Fruit fly (Drosophila melanogaster): ENCODE data around the gene CG8852.

CG8852 gene

DNA sequence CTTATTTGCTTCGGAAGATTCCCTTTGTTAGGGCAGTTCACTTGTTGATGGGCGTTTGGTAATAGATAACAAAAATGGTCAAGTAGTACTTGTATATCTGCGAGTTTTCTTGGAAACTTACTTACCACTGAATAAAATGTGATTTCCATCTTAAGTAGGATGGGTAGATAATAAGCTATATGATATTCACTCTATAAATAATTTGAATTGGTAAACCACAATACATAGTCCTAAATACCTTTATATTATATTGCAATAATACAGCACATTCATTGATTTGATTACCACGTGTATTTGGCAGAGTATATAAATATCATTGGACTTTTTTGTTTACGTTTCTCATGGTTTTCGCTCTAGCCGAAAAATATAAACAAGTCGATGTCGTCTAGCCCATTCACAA lies 49.0 kb upstream of the CG8852 start (continued):
- TF ChIP-seq CG6175 (GFP tag; IDR thresholded peaks at IDR 0.05) = no peak
- peak; percentile 50 for TF ChIP-seq nau (GFP tag; optimal IDR thresholded peaks at IDR 0.05)
- no peak for TF ChIP-seq cad (GFP tag; optimal IDR thresholded peaks at IDR 0.05)
- TF ChIP-seq CG16813 (GFP tag; IDR thresholded peaks at IDR 0.05; ENCODE audit: partially characterized antibody) = no peak
- TF ChIP-seq Fer1 (GFP tag; optimal IDR thresholded peaks at IDR 0.05) = peak; percentile 72
- TF ChIP-seq CG10147 (GFP tag; optimal IDR thresholded peaks at IDR 0.05) = peak; percentile 68
- TF ChIP-seq Dip3 (GFP tag; optimal IDR thresholded peaks at IDR 0.05) = peak; percentile 48
- TF ChIP-seq wor (GFP tag; IDR thresholded peaks at IDR 0.05) = peak; percentile 35; the same call in 1 of the 2 replicates
- TF ChIP-seq NC2α (GFP tag; optimal IDR thresholded peaks at IDR 0.05) = no peak
- TF ChIP-seq Max (GFP tag; optimal IDR thresholded peaks at IDR 0.05) = peak; percentile 29
- peak; percentile 65 for TF ChIP-seq fd96Cb (tag; optimal IDR thresholded peaks at IDR 0.05)
- peak; percentile 10 for TF ChIP-seq CG4617 (GFP tag; optimal IDR thresholded peaks at IDR 0.05; ENCODE audit: borderline replicate concordance)
- peak; percentile 83 for TF ChIP-seq Meics (GFP tag; optimal IDR thresholded peaks at IDR 0.05)
- TF ChIP-seq Jarid2 (GFP tag; optimal IDR thresholded peaks at IDR 0.05) = peak; percentile 14
- no peak for TF ChIP-seq ash1 (GFP tag; optimal IDR thresholded peaks at IDR 0.05)
- TF ChIP-seq peb (GFP tag; IDR thresholded peaks at IDR 0.05) = no peak
- TF ChIP-seq CG9727 (GFP tag; optimal IDR thresholded peaks at IDR 0.05) = peak; percentile 62
- TF ChIP-seq CG4730 (GFP tag; IDR thresholded peaks at IDR 0.05) = peak; percentile 35; the same call in 1 of the 2 replicates
- TF ChIP-seq Eip74EF (GFP tag; optimal IDR thresholded peaks at IDR 0.05) = peak in 1 of 2 experiments; percentile 54
- peak; percentile 21 for TF ChIP-seq CG10543 (GFP tag; optimal IDR thresholded peaks at IDR 0.05)
- peak; percentile 57; the same call in 1 of the 2 replicates for TF ChIP-seq Ada2b (GFP tag; IDR thresholded peaks at IDR 0.05)
- peak; percentile 62 for TF ChIP-seq CG9215 (GFP tag; IDR thresholded peaks at IDR 0.05)
- TF ChIP-seq Vsx1 (GFP tag; optimal IDR thresholded peaks at IDR 0.05) = peak; percentile 10
- TF ChIP-seq CG11695 (GFP tag; IDR thresholded peaks at IDR 0.05) = peak; percentile 72; the same call in 2 of the 3 replicates
- TF ChIP-seq CG4424 (GFP tag; optimal IDR thresholded peaks at IDR 0.05) = peak; percentile 71
- TF ChIP-seq CG2116 (GFP tag; optimal IDR thresholded peaks at IDR 0.05) = no peak
- no peak for TF ChIP-seq D (optimal IDR thresholded peaks at IDR 0.05)
- peak; percentile 19 for TF ChIP-seq D (GFP tag; optimal IDR thresholded peaks at IDR 0.05)
- no peak for TF ChIP-seq CG6254 (GFP tag; optimal IDR thresholded peaks at IDR 0.05)
- TF ChIP-seq unpg (GFP tag; optimal IDR thresholded peaks at IDR 0.05) = peak; percentile 57
- 0 out of 2 replicates have a peak, but pooled peaks have one; percentile 40 for TF ChIP-seq NFAT (GFP tag; IDR thresholded peaks at IDR 0.05)
- peak; percentile 45; the same call in 1 of the 2 replicates for TF ChIP-seq gsb (GFP tag; IDR thresholded peaks at IDR 0.05)
- peak; percentile 73 for TF ChIP-seq Hmr (GFP tag; optimal IDR thresholded peaks at IDR 0.05)
- TF ChIP-seq Atf6 (GFP tag; IDR thresholded peaks at IDR 0.05) = peak; percentile 65; the same call in 1 of the 2 replicates
- TF ChIP-seq CG3407 (GFP tag; optimal IDR thresholded peaks at IDR 0.05) = peak; percentile 6
- TF ChIP-seq cwo (GFP tag; optimal IDR thresholded peaks at IDR 0.05) = peak; percentile 70
- TF ChIP-seq dysf (GFP tag; IDR thresholded peaks at IDR 0.05) = peak; percentile 83
- TF ChIP-seq seq (GFP tag; IDR thresholded peaks at IDR 0.05) = peak; percentile 41
- peak; percentile 5 for TF ChIP-seq jumu (GFP tag; optimal IDR thresholded peaks at IDR 0.05)
- TF ChIP-seq CG11560 (tag; IDR thresholded peaks at IDR 0.05) = no peak
- no peak for TF ChIP-seq Lpt (GFP tag; optimal IDR thresholded peaks at IDR 0.05)
- TF ChIP-seq Six4 (GFP tag; optimal IDR thresholded peaks at IDR 0.05) = peak; percentile 58
- TF ChIP-seq CG7357 (GFP tag; IDR thresholded peaks at IDR 0.05) = 0 out of 3 replicates have a peak, but pooled peaks have one; percentile 23
- TF ChIP-seq D19B (GFP tag; optimal IDR thresholded peaks at IDR 0.05) = peak; percentile 51
- TF ChIP-seq salm (tag; optimal IDR thresholded peaks at IDR 0.05) = peak; percentile 24
- peak; percentile 10 for TF ChIP-seq CG9609 (GFP tag; optimal IDR thresholded peaks at IDR 0.05)
- TF ChIP-seq CG6272 (GFP tag; IDR thresholded peaks at IDR 0.05) = no peak
- TF ChIP-seq CG12219 (GFP tag; optimal IDR thresholded peaks at IDR 0.05) = peak; percentile 24
- no peak for TF ChIP-seq CG8359 (GFP tag; optimal IDR thresholded peaks at IDR 0.05; ENCODE audit: borderline replicate concordance)
- TF ChIP-seq CG11504 (tag; optimal IDR thresholded peaks at IDR 0.05) = peak; percentile 77

Data from whole organism, embryonic.